Worm (Caenorhabditis elegans): ENCODE data around the gene F36H5.4.

DNA sequence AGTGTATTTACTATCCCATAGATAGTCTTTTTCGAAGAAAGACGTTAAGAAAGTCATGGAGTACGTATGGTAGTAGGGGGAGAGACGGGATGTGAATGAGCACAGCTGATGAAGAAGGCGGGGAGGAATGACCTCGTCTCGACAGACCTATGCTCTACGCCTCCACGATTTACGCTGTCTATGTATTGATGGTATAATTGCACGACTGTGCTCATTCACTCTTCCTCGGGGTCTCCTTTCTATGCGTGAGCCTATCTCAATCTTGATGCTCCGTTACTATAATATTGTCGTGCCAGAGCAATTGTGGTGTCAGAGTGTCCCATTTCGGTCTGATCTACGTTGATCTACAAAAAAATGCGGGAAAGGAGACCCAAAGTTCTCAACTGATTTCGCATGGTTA lies 24.5 kb downstream of the F36H5.4 start, which contains the start of gene C08F1.10:
- TF ChIP-seq nhr-237 (tag; optimal IDR thresholded peaks at IDR 0.05) (no peak), ceh-88 (GFP tag; IDR thresholded peaks at IDR 0.05) (no peak), lsy-2 (tag; optimal IDR thresholded peaks at IDR 0.05) (no peak), elt-3 (tag; optimal IDR thresholded peaks at IDR 0.05) (no peak), pqm-1 (tag; optimal IDR thresholded peaks at IDR 0.05) (no peak), fos-1 (tag; optimal IDR thresholded peaks at IDR 0.05) (no peak)

All from whole organism, L1 larva.